Worm (Caenorhabditis elegans) whole organism, L4 larva: ENCODE data around the gene cnc-2.

Source experiments
- T26A8.4 ChIP-seq: fragments of 200-800 bp; sonication (Bioruptor generic); IDR thresholded peaks from 2 replicates; pipeline ENCODE4 v1.3.6; 2022; ENCODE audit warnings: missing genetic modification characterization, missing compliant biosample characterization
- attf-4 ChIP-seq: sonication (generic microtip); optimal IDR thresholded peaks from 3 replicates; lab custom pipeline; 2017; ENCODE audit warnings: missing biosample characterization, missing genetic modification characterization
- dve-1 ChIP-seq: sonication (generic microtip); optimal IDR thresholded peaks from 2 replicates; lab custom pipeline; 2017; ENCODE audit warnings: antibody characterized with exemption, mild to moderate bottlenecking, missing genetic modification characterization, missing compliant biosample characterization; ENCODE audit not compliant: insufficient read depth
- fkh-10 ChIP-seq: fragments of 150-350 bp; optimal IDR thresholded peaks from 2 replicates; lab custom pipeline; 2014; ENCODE audit warnings: missing biosample characterization, missing genetic modification reagents, missing genetic modification characterization
- lin-13 ChIP-seq: fragments of 150-350 bp; optimal IDR thresholded peaks from 2 replicates; lab custom pipeline; 2014; ENCODE audit warnings: missing biosample characterization, missing genetic modification reagents, missing genetic modification characterization
- lsy-2 ChIP-seq, 2 experiments: fragments of 150-350 bp in 1 of 2; sonication (generic microtip) in 1 of 2; optimal IDR thresholded peaks; 2 replicates each; lab custom pipeline; 2014 to 2017; ENCODE audit warnings: missing biosample characterization in 2 of 2, missing genetic modification characterization in 2 of 2
- mxl-3 ChIP-seq: fragments of 200-800 bp; sonication (Bioruptor generic); optimal IDR thresholded peaks from 2 replicates; lab custom pipeline; 2018; ENCODE audit warnings: mild to moderate bottlenecking, missing genetic modification characterization, missing compliant biosample characterization
- nhr-10 ChIP-seq: fragments of 150-350 bp; optimal IDR thresholded peaks from 2 replicates; lab custom pipeline; 2014; ENCODE audit warnings: missing biosample characterization, missing genetic modification characterization
- nhr-111 ChIP-seq: fragments of 200-800 bp; sonication (Bioruptor generic); optimal IDR thresholded peaks from 2 replicates; lab custom pipeline; 2018; ENCODE audit warnings: mild to moderate bottlenecking, missing genetic modification characterization, missing compliant biosample characterization
- nhr-237 ChIP-seq: sonication (generic microtip); optimal IDR thresholded peaks from 2 replicates; lab custom pipeline; 2017; ENCODE audit warnings: missing biosample characterization, missing genetic modification characterization
- snpc-4 ChIP-seq: fragments of 150-350 bp; optimal IDR thresholded peaks from 2 replicates; lab custom pipeline; 2014; ENCODE audit warnings: missing biosample characterization, missing genetic modification characterization
- unc-62 ChIP-seq, 3 experiments: fragments of 150-350 bp in 1 of 3; sonication (generic microtip); optimal IDR thresholded peaks in 2 of 3; peaks in 1 of 3; 1 replicate in 1 of 3; 2 replicates in 2 of 3; lab custom pipeline; 2014 to 2017; ENCODE audit warnings: missing biosample characterization in 3 of 3, missing genetic modification characterization in 3 of 3, missing genetic modification reagents in 3 of 3, missing genotype in 1 of 3
- zag-1 ChIP-seq: fragments of 150-350 bp; optimal IDR thresholded peaks from 2 replicates; lab custom pipeline; 2014; ENCODE audit warnings: missing biosample characterization, missing genetic modification characterization
- zfp-2 ChIP-seq: sonication (generic microtip); optimal IDR thresholded peaks from 2 replicates; lab custom pipeline; 2016; ENCODE audit warnings: mild to moderate bottlenecking, missing genetic modification characterization, missing compliant biosample characterization

ce11 chrV:1416154-1416553, 33.8 kb downstream of the cnc-2 start:
- TF ChIP-seq lsy-2 (tag; optimal IDR thresholded peaks at IDR 0.05; lab: Kevin White, UChicago): no peak
- TF ChIP-seq nhr-111 (GFP tag; lab: Kevin White, UChicago): no peak
- TF ChIP-seq fkh-10 (GFP tag; lab: Kevin White, UChicago): no peak
- TF ChIP-seq attf-4 (tag; lab: Kevin White, UChicago): no peak
- no peak for TF ChIP-seq dve-1 (tag; lab: Kevin White, UChicago)
- TF ChIP-seq nhr-237 (tag; lab: Kevin White, UChicago): no peak
- no peak for TF ChIP-seq lin-13 (GFP tag; lab: Kevin White, UChicago)
- no peak for TF ChIP-seq snpc-4 (tag; lab: Kevin White, UChicago)
- no peak for TF ChIP-seq T26A8.4
- TF ChIP-seq nhr-10 (tag; lab: Kevin White, UChicago): no peak
- no peak for TF ChIP-seq unc-62 (GFP tag; optimal IDR thresholded peaks at IDR 0.05 in 1 of 2; lab: Kevin White, UChicago)
- no peak for TF ChIP-seq unc-62 (tag; optimal IDR thresholded peaks at IDR 0.05; lab: Kevin White, UChicago)
- TF ChIP-seq zfp-2 (tag; lab: Kevin White, UChicago): no peak
- no peak for TF ChIP-seq mxl-3 (GFP tag; lab: Kevin White, UChicago)
- no peak for TF ChIP-seq zag-1 (tag; lab: Kevin White, UChicago)
